Worm (Caenorhabditis elegans) whole organism, L4 larva: ENCODE measurements around the gene psa-3.

Source experiments
- D1046.2 ChIP-seq: fragments of 200-800 bp; sonication (Bioruptor generic); IDR thresholded peaks from 2 replicates; pipeline ENCODE4 v1.3.6; 2022; ENCODE audit warnings: missing genetic modification characterization, missing compliant biosample characterization
- F26F4.8 ChIP-seq: fragments of 200-800 bp; sonication (Bioruptor generic); conservative IDR thresholded peaks from 2 replicates; pipeline ENCODE4 v1.3.6; 2022; ENCODE audit warnings: missing genetic modification characterization, missing compliant biosample characterization
- T26A8.4 ChIP-seq: fragments of 200-800 bp; sonication (Bioruptor generic); IDR thresholded peaks from 2 replicates; pipeline ENCODE4 v1.3.6; 2022; ENCODE audit warnings: missing genetic modification characterization, missing compliant biosample characterization
- Y105C5A.15 ChIP-seq: fragments of 200-800 bp; sonication (Bioruptor generic); IDR thresholded peaks from 2 replicates; pipeline ENCODE4 v1.3.6; 2022; ENCODE audit warnings: missing genetic modification characterization, missing compliant biosample characterization
- Y48G9A.11 ChIP-seq: fragments of 200-800 bp; sonication (Bioruptor generic); IDR thresholded peaks from 2 replicates; pipeline ENCODE4 v1.3.6; 2022; ENCODE audit warnings: missing genetic modification reagents, missing genetic modification characterization, missing compliant biosample characterization
- Y75B8A.6 ChIP-seq: fragments of 200-800 bp; sonication (Bioruptor generic); IDR thresholded peaks from 2 replicates; pipeline ENCODE4 v1.3.6; 2022; ENCODE audit warnings: missing genetic modification reagents, missing genetic modification characterization, missing compliant biosample characterization
- ama-1 ChIP-seq: fragments of 150-350 bp; optimal IDR thresholded peaks from 2 replicates; lab custom pipeline; 2014; ENCODE audit warnings: inconsistent platforms, mixed read lengths
- arid-1 ChIP-seq: fragments of 200-800 bp; sonication (Bioruptor generic); conservative IDR thresholded peaks from 2 replicates; pipeline ENCODE4 v1.3.6; 2022; ENCODE audit warnings: missing genetic modification reagents, missing genetic modification characterization, missing compliant biosample characterization
- ceh-28 ChIP-seq: fragments of 150-350 bp; optimal IDR thresholded peaks from 2 replicates; lab custom pipeline; 2014; ENCODE audit warnings: missing biosample characterization, missing genetic modification reagents, missing genetic modification characterization
- cey-2 ChIP-seq: sonication (generic microtip); optimal IDR thresholded peaks from 3 replicates; lab custom pipeline; 2017; ENCODE audit warnings: missing genetic modification characterization, mild to moderate bottlenecking, missing compliant biosample characterization, antibody characterized with exemption, borderline replicate concordance; ENCODE audit not compliant: insufficient read depth
- ctbp-1 ChIP-seq: fragments of 200-800 bp; sonication (Bioruptor generic); IDR thresholded peaks from 2 replicates; pipeline ENCODE4 v1.3.6; 2022; ENCODE audit warnings: missing genetic modification reagents, missing genetic modification characterization, missing compliant biosample characterization
- daf-19 ChIP-seq: fragments of 200-800 bp; sonication (Bioruptor generic); conservative IDR thresholded peaks from 2 replicates; pipeline ENCODE4 v1.3.6; 2022; ENCODE audit warnings: missing genetic modification characterization, missing compliant biosample characterization
- dmd-6 ChIP-seq: fragments of 200-800 bp; sonication (Bioruptor generic); IDR thresholded peaks from 2 replicates; pipeline ENCODE4 v1.3.6; 2022; ENCODE audit warnings: missing genetic modification reagents, missing genetic modification characterization, missing compliant biosample characterization
- dpl-1 ChIP-seq: fragments of 150-350 bp; optimal IDR thresholded peaks from 2 replicates; lab custom pipeline; 2014; ENCODE audit warnings: missing biosample characterization, missing genetic modification reagents, missing genetic modification characterization
- duxl-1 ChIP-seq: sonication (generic microtip); optimal IDR thresholded peaks from 2 replicates; lab custom pipeline; 2016; ENCODE audit warnings: mild to moderate bottlenecking, missing genetic modification characterization, moderate library complexity, missing compliant biosample characterization; ENCODE audit not compliant: poor library complexity
- dve-1 ChIP-seq: sonication (generic microtip); optimal IDR thresholded peaks from 2 replicates; lab custom pipeline; 2017; ENCODE audit warnings: antibody characterized with exemption, mild to moderate bottlenecking, missing genetic modification characterization, missing compliant biosample characterization; ENCODE audit not compliant: insufficient read depth
- hif-1 ChIP-seq, 2 experiments: sonication (generic microtip); optimal IDR thresholded peaks; 2 replicates each; lab custom pipeline; 2016 to 2017; ENCODE audit warnings: missing compliant biosample characterization in 2 of 2, missing genetic modification characterization in 2 of 2, missing genetic modification reagents in 2 of 2, missing genotype in 2 of 2, mild to moderate bottlenecking in 1 of 2
- hlh-11 ChIP-seq: fragments of 200-800 bp; sonication (Bioruptor generic); optimal IDR thresholded peaks from 2 replicates; lab custom pipeline; 2018; ENCODE audit warnings: mild to moderate bottlenecking, missing genetic modification characterization, missing compliant biosample characterization
- hlh-30 ChIP-seq: sonication (generic microtip); optimal IDR thresholded peaks from 2 replicates; lab custom pipeline; 2017; ENCODE audit warnings: antibody characterized with exemption, mild to moderate bottlenecking, missing genetic modification characterization, missing compliant biosample characterization; ENCODE audit not compliant: insufficient read depth
- hmg-1.1 ChIP-seq: fragments of 200-800 bp; sonication (Bioruptor generic); IDR thresholded peaks from 2 replicates; pipeline ENCODE4 v1.3.6; 2022; ENCODE audit warnings: missing genetic modification reagents, missing genetic modification characterization, missing compliant biosample characterization
- jun-1 ChIP-seq: fragments of 150-350 bp; optimal IDR thresholded peaks from 2 replicates; lab custom pipeline; 2014; ENCODE audit warnings: missing biosample characterization, missing genetic modification reagents, missing genetic modification characterization
- lin-1 ChIP-seq: fragments of 200-800 bp; sonication (Bioruptor generic); IDR thresholded peaks from 2 replicates; pipeline ENCODE4 v1.3.6; 2022; ENCODE audit warnings: missing genetic modification reagents, missing genetic modification characterization, missing compliant biosample characterization
- lin-29 ChIP-seq: fragments of 200-800 bp; sonication (Bioruptor generic); IDR thresholded peaks from 2 replicates; pipeline ENCODE4 v1.3.6; 2022; ENCODE audit warnings: missing genetic modification reagents, missing genetic modification characterization, missing compliant biosample characterization
- lin-38 ChIP-seq: fragments of 200-800 bp; sonication (Bioruptor generic); IDR thresholded peaks from 2 replicates; pipeline ENCODE4 v1.3.6; 2022; ENCODE audit warnings: missing genetic modification reagents, missing genetic modification characterization, missing compliant biosample characterization
- lin-39 ChIP-seq: fragments of 150-350 bp; optimal IDR thresholded peaks from 2 replicates; lab custom pipeline; 2014; ENCODE audit warnings: missing biosample characterization, missing genetic modification reagents, missing genetic modification characterization
- lir-3 ChIP-seq: sonication (generic microtip); optimal IDR thresholded peaks from 2 replicates; lab custom pipeline; 2016; ENCODE audit warnings: mild to moderate bottlenecking, missing genetic modification characterization, missing compliant biosample characterization
- lsy-2 ChIP-seq, 2 experiments: fragments of 150-350 bp in 1 of 2; sonication (generic microtip) in 1 of 2; optimal IDR thresholded peaks; 2 replicates each; lab custom pipeline; 2014 to 2017; ENCODE audit warnings: missing biosample characterization in 2 of 2, missing genetic modification characterization in 2 of 2
- madf-5 ChIP-seq, 2 experiments: fragments of 200-800 bp; sonication (Bioruptor generic); IDR thresholded peaks; 2 replicates each; pipeline ENCODE4 v1.3.6; 2022; ENCODE audit warnings: missing compliant biosample characterization in 2 of 2, missing genetic modification characterization in 2 of 2
- madf-9 ChIP-seq: fragments of 200-800 bp; sonication (Bioruptor generic); conservative IDR thresholded peaks from 2 replicates; pipeline ENCODE4 v1.3.6; 2022; ENCODE audit warnings: missing genetic modification reagents, missing genetic modification characterization, missing compliant biosample characterization
- mdt-29 ChIP-seq: fragments of 200-800 bp; sonication (Bioruptor generic); IDR thresholded peaks from 2 replicates; pipeline ENCODE4 v1.3.6; 2022; ENCODE audit warnings: missing genetic modification reagents, missing genetic modification characterization, missing compliant biosample characterization
- mes-2 ChIP-seq: sonication (generic microtip); optimal IDR thresholded peaks from 2 replicates; lab custom pipeline; 2016; ENCODE audit warnings: missing genotype, mild to moderate bottlenecking, missing genetic modification characterization, missing compliant biosample characterization; ENCODE audit not compliant: poor library complexity, severe bottlenecking
- nhr-10 ChIP-seq: fragments of 150-350 bp; optimal IDR thresholded peaks from 2 replicates; lab custom pipeline; 2014; ENCODE audit warnings: missing biosample characterization, missing genetic modification characterization
- nhr-102 ChIP-seq: sonication (generic microtip); optimal IDR thresholded peaks from 2 replicates; lab custom pipeline; 2016; ENCODE audit warnings: mild to moderate bottlenecking, missing genetic modification characterization, moderate library complexity, missing compliant biosample characterization
- nhr-11 ChIP-seq: fragments of 150-350 bp; optimal IDR thresholded peaks from 2 replicates; lab custom pipeline; 2014; ENCODE audit warnings: missing biosample characterization, missing genetic modification characterization
- nhr-25 ChIP-seq: sonication (generic microtip); optimal IDR thresholded peaks from 2 replicates; lab custom pipeline; 2017; ENCODE audit warnings: missing genetic modification characterization, mild to moderate bottlenecking, missing compliant biosample characterization, antibody characterized with exemption, moderate library complexity, borderline replicate concordance; ENCODE audit not compliant: insufficient read depth
- nhr-28 ChIP-seq: fragments of 150-350 bp; optimal IDR thresholded peaks from 2 replicates; lab custom pipeline; 2014; ENCODE audit warnings: missing biosample characterization, missing genetic modification characterization
- nhr-42 ChIP-seq: fragments of 200-800 bp; sonication (Bioruptor generic); IDR thresholded peaks from 2 replicates; pipeline ENCODE4 v1.3.6; 2022; ENCODE audit warnings: missing genetic modification characterization, missing compliant biosample characterization
- php-3 ChIP-seq: fragments of 200-800 bp; sonication (Bioruptor generic); IDR thresholded peaks from 2 replicates; pipeline ENCODE4 v1.3.6; 2022; ENCODE audit warnings: missing genetic modification reagents, missing genetic modification characterization, missing compliant biosample characterization
- pqm-1 ChIP-seq: sonication (generic microtip); optimal IDR thresholded peaks from 2 replicates; lab custom pipeline; 2017; ENCODE audit warnings: missing biosample characterization, missing genetic modification characterization
- saeg-2 ChIP-seq: fragments of 200-800 bp; sonication (Bioruptor generic); IDR thresholded peaks from 2 replicates; pipeline ENCODE4 v1.3.6; 2022; ENCODE audit warnings: missing genetic modification reagents, missing genetic modification characterization, missing compliant biosample characterization
- sdz-12 ChIP-seq: fragments of 200-800 bp; sonication (Bioruptor generic); optimal IDR thresholded peaks from 2 replicates; lab custom pipeline; 2018; ENCODE audit warnings: mild to moderate bottlenecking, missing genetic modification characterization, missing compliant biosample characterization
- set-16 ChIP-seq: fragments of 200-800 bp; sonication (Bioruptor generic); IDR thresholded peaks from 2 replicates; pipeline ENCODE4 v1.3.6; 2022; ENCODE audit warnings: missing genetic modification reagents, missing genetic modification characterization, missing compliant biosample characterization
- unc-130 ChIP-seq: sonication (generic microtip); optimal IDR thresholded peaks from 2 replicates; lab custom pipeline; 2016; ENCODE audit warnings: missing genetic modification reagents, missing genetic modification characterization, missing compliant biosample characterization
- zip-11 ChIP-seq: fragments of 200-800 bp; sonication (Bioruptor generic); IDR thresholded peaks from 2 replicates; pipeline ENCODE4 v1.3.6; 2022; ENCODE audit warnings: missing genetic modification characterization, missing compliant biosample characterization
- zip-2 ChIP-seq: fragments of 150-350 bp; optimal IDR thresholded peaks from 2 replicates; lab custom pipeline; 2014; ENCODE audit warnings: missing biosample characterization, missing genetic modification characterization

psa-3 gene

ce11 chrX:15373415-15374048, 34.2 kb upstream of the psa-3 start (continued):
- TF ChIP-seq T26A8.4 (GFP tag; lab: Robert Waterston, UW) (peak; percentile 47), php-3 (no peak), daf-19 (GFP tag; lab: Robert Waterston, UW) (no peak), hlh-30 (tag; lab: Kevin White, UChicago) (peak; percentile 26), lin-29 (GFP tag; lab: Robert Waterston, UW) (no peak), nhr-102 (no peak), dmd-6 (GFP tag; lab: Robert Waterston, UW) (peak; percentile 43), Y75B8A.6 (GFP tag; lab: Robert Waterston, UW) (no peak), dpl-1 (GFP tag; lab: Kevin White, UChicago) (no peak), sdz-12 (GFP tag; lab: Kevin White, UChicago) (no peak), lin-38 (GFP tag; lab: Robert Waterston, UW) (peak; percentile 16; the same call in 1 of the 2 replicates), hmg-1.1 (peak; percentile 52; the same call in 1 of the 2 replicates), D1046.2 (GFP tag; lab: Robert Waterston, UW) (no peak), zip-11 (GFP tag; lab: Robert Waterston, UW) (no peak)

ce11 chrX:15374668-15375208, 33.0 kb upstream of the psa-3 start:
- no peak for TF ChIP-seq madf-9 (GFP tag; lab: Robert Waterston, UW)
- no peak for TF ChIP-seq madf-5 (GFP tag; IDR thresholded peaks at IDR 0.05; lab: Robert Waterston, UW)
- TF ChIP-seq hif-1 (tag; optimal IDR thresholded peaks at IDR 0.05; lab: Kevin White, UChicago): no peak
- no peak for TF ChIP-seq zip-2 (tag; lab: Kevin White, UChicago)
- peak; percentile 44 for TF ChIP-seq nhr-28 (tag; lab: Kevin White, UChicago)
- peak; percentile 52 for TF ChIP-seq nhr-10 (tag; lab: Kevin White, UChicago)
- no peak for TF ChIP-seq jun-1 (tag; lab: Kevin White, UChicago)

- no peak for TF ChIP-seq cey-2 (tag; lab: Kevin White, UChicago)
- no peak for TF ChIP-seq F26F4.8 (GFP tag; lab: Robert Waterston, UW)
- TF ChIP-seq lin-39 (tag; lab: Kevin White, UChicago): no peak
- TF ChIP-seq nhr-25 (tag; lab: Kevin White, UChicago): no peak
- TF ChIP-seq set-16 (GFP tag; lab: Robert Waterston, UW): no peak
- no peak for TF ChIP-seq lir-3
- no peak for TF ChIP-seq sdz-12 (GFP tag; lab: Kevin White, UChicago)
- TF ChIP-seq ctbp-1 (GFP tag; lab: Robert Waterston, UW): no peak
- no peak for TF ChIP-seq zip-11 (GFP tag; lab: Robert Waterston, UW)
- TF ChIP-seq ceh-28 (tag; lab: Kevin White, UChicago): no peak
- no peak for TF ChIP-seq duxl-1 (tag; lab: Kevin White, UChicago)
- TF ChIP-seq arid-1 (GFP tag; lab: Robert Waterston, UW): no peak
- TF ChIP-seq unc-130 (GFP tag; lab: Kevin White, UChicago): no peak
- no peak for TF ChIP-seq mdt-29
- TF ChIP-seq nhr-42 (GFP tag; lab: Robert Waterston, UW): no peak
- no peak for TF ChIP-seq nhr-102
- no peak for TF ChIP-seq hlh-30 (tag; lab: Kevin White, UChicago)
- TF ChIP-seq dmd-6 (GFP tag; lab: Robert Waterston, UW): peak; percentile 24; the same call in 1 of the 2 replicates
- peak; percentile 35 for TF ChIP-seq hlh-11
- TF ChIP-seq Y75B8A.6 (GFP tag; lab: Robert Waterston, UW): no peak
- TF ChIP-seq saeg-2: no peak
- TF ChIP-seq lsy-2 (tag; optimal IDR thresholded peaks at IDR 0.05; lab: Kevin White, UChicago): no peak
- TF ChIP-seq ama-1 (lab: Kevin White, UChicago): no peak
- no peak for TF ChIP-seq Y48G9A.11 (GFP tag; lab: Robert Waterston, UW)
- no peak for TF ChIP-seq lin-1 (GFP tag; lab: Robert Waterston, UW)
- peak; percentile 11 for TF ChIP-seq pqm-1 (tag; lab: Kevin White, UChicago)
- TF ChIP-seq dve-1 (tag; lab: Kevin White, UChicago): no peak
- peak; percentile 7 for TF ChIP-seq mes-2
- TF ChIP-seq Y105C5A.15 (GFP tag; lab: Robert Waterston, UW): no peak
- TF ChIP-seq nhr-11 (tag; lab: Kevin White, UChicago): no peak
Observed at ce11 chrX:15375299-15375698, 32.4 kb upstream of the psa-3 start.
